Fruit fly (Drosophila melanogaster) whole organism, adult: ENCODE measurements around the gene CecA1.

ENCODE experiments used
- CG11617 ChIP-seq: fragments of 200-800 bp; sonication (Bioruptor generic); optimal IDR thresholded peaks from 2 replicates; lab custom pipeline; 2017; ENCODE audit warnings: mild to moderate bottlenecking, missing biosample characterization, missing genetic modification reagents, missing genetic modification characterization
- CG12768 ChIP-seq: fragments of 200-800 bp; sonication (Bioruptor generic); optimal IDR thresholded peaks from 2 replicates; lab custom pipeline; 2017; ENCODE audit warnings: missing biosample characterization, missing genetic modification characterization, mild to moderate bottlenecking, moderate library complexity, missing genetic modification reagents
- CG14711 ChIP-seq: fragments of 200-800 bp; sonication (Bioruptor generic); optimal IDR thresholded peaks from 2 replicates; lab custom pipeline; 2018; ENCODE audit warnings: missing biosample characterization, mild to moderate bottlenecking, missing genetic modification characterization, moderate library complexity
- CG1620 ChIP-seq: fragments of 200-800 bp; sonication (Bioruptor generic); optimal IDR thresholded peaks from 2 replicates; lab custom pipeline; 2016; ENCODE audit warnings: missing biosample characterization, missing genetic modification characterization
- CG33017 ChIP-seq: fragments of 200-800 bp; sonication (Bioruptor generic); optimal IDR thresholded peaks from 2 replicates; lab custom pipeline; 2018; ENCODE audit warnings: missing biosample characterization, mild to moderate bottlenecking, missing genetic modification characterization, moderate library complexity
- CG5204 ChIP-seq: fragments of 200-800 bp; sonication (Bioruptor generic); optimal IDR thresholded peaks from 2 replicates; lab custom pipeline; 2016; ENCODE audit warnings: missing biosample characterization, missing genetic modification characterization
- CG7045 ChIP-seq: fragments of 200-800 bp; sonication (Bioruptor generic); optimal IDR thresholded peaks from 2 replicates; lab custom pipeline; 2017; ENCODE audit warnings: missing biosample characterization, mild to moderate bottlenecking, missing genetic modification characterization
- CG7101 ChIP-seq: fragments of 200-800 bp; sonication (Bioruptor generic); optimal IDR thresholded peaks from 2 replicates; lab custom pipeline; 2018; ENCODE audit warnings: missing biosample characterization, mild to moderate bottlenecking, missing genetic modification characterization, moderate library complexity
- Clk ChIP-seq: fragments of 200-800 bp; sonication (Bioruptor generic); optimal IDR thresholded peaks from 2 replicates; lab custom pipeline; 2017; ENCODE audit warnings: missing biosample characterization, missing genetic modification characterization
- Crg-1 ChIP-seq: fragments of 200-800 bp; sonication (Bioruptor generic); optimal IDR thresholded peaks from 2 replicates; lab custom pipeline; 2016; ENCODE audit warnings: missing biosample characterization, missing genetic modification characterization
- Hr96 ChIP-seq: fragments of 200-800 bp; sonication (Bioruptor generic); optimal IDR thresholded peaks from 2 replicates; lab custom pipeline; 2016; ENCODE audit warnings: missing biosample characterization, missing genetic modification characterization
- Mnt ChIP-seq: fragments of 200-800 bp; sonication (Bioruptor generic); optimal IDR thresholded peaks from 2 replicates; lab custom pipeline; 2016; ENCODE audit warnings: missing biosample characterization, mild to moderate bottlenecking, missing genetic modification characterization
- bab1 ChIP-seq: fragments of 200-800 bp; sonication (Bioruptor generic); optimal IDR thresholded peaks from 3 replicates; lab custom pipeline; 2019; ENCODE audit warnings: missing biosample characterization, mild to moderate bottlenecking, missing genetic modification characterization, moderate library complexity
- cic ChIP-seq: fragments of 200-800 bp; sonication (Bioruptor generic); optimal IDR thresholded peaks from 2 replicates; lab custom pipeline; 2017; ENCODE audit warnings: missing biosample characterization, mild to moderate bottlenecking, missing genetic modification characterization, moderate library complexity
- cnc ChIP-seq, 2 experiments: fragments of >200 bp; optimal IDR thresholded peaks; 2 replicates each; lab custom pipeline; 2017
- kay ChIP-seq: fragments of 200-800 bp; sonication (Bioruptor generic); peaks from one replicate; lab custom pipeline; 2016; ENCODE audit warnings: missing biosample characterization, missing genetic modification characterization, borderline replicate concordance
- ovo ChIP-seq: fragments of 200-800 bp; sonication (Bioruptor generic); optimal IDR thresholded peaks from 2 replicates; lab custom pipeline; 2016; ENCODE audit warnings: missing biosample characterization, missing genetic modification characterization
- pad ChIP-seq: fragments of 200-800 bp; sonication (Bioruptor generic); optimal IDR thresholded peaks from 3 replicates; lab custom pipeline; 2017; ENCODE audit warnings: missing biosample characterization, missing genetic modification characterization, mild to moderate bottlenecking, moderate library complexity, missing genetic modification reagents
- tj ChIP-seq: fragments of 200-800 bp; sonication (Bioruptor generic); optimal IDR thresholded peaks from 3 replicates; lab custom pipeline; 2017; ENCODE audit warnings: missing biosample characterization, mild to moderate bottlenecking, missing genetic modification characterization, moderate library complexity
- toe ChIP-seq: fragments of 200-800 bp; sonication (Bioruptor generic); optimal IDR thresholded peaks from 2 replicates; lab custom pipeline; 2016; ENCODE audit warnings: missing biosample characterization, missing genetic modification characterization

The CecA1 gene

dm6 chr3R:30202898-30203103 lies 7.9 kb upstream of the CecA1 start, which contains the start of gene CG9743:
Gene CG9743, minus strand, starts transcription at chr3R:30202998.
- TF ChIP-seq toe (GFP tag; lab: Kevin White, UChicago), result no peak
- no peak for TF ChIP-seq CG11617

- TF ChIP-seq Hr96, result peak; percentile 94
- peak; percentile 82 for TF ChIP-seq CG33017 (tag; lab: Kevin White, UChicago)
- TF ChIP-seq cnc (optimal IDR thresholded peaks at IDR 0.05; lab: Kevin White, UChicago), result no peak
- TF ChIP-seq pad (GFP tag; lab: Kevin White, UChicago), result peak; percentile 66
- TF ChIP-seq CG7101 (tag; lab: Kevin White, UChicago), result peak; percentile 85
- TF ChIP-seq toe (GFP tag; lab: Kevin White, UChicago), result peak; percentile 91
- TF ChIP-seq kay, result peak; percentile 45
- peak; percentile 50 for TF ChIP-seq CG1620
- peak; percentile 90 for TF ChIP-seq CG7045 (GFP tag; lab: Kevin White, UChicago)
- peak; percentile 57 for TF ChIP-seq tj (GFP tag; lab: Kevin White, UChicago)
- TF ChIP-seq CG11617, result peak; percentile 91
- TF ChIP-seq Mnt, result peak; percentile 71
- TF ChIP-seq cic (GFP tag; lab: Kevin White, UChicago), result peak; percentile 69
- TF ChIP-seq ovo (GFP tag; lab: Kevin White, UChicago), result peak; percentile 34
- TF ChIP-seq CG14711 (tag; lab: Kevin White, UChicago), result peak; percentile 81
- peak; percentile 89 for TF ChIP-seq CG12768
- TF ChIP-seq Crg-1, result peak; percentile 58
- TF ChIP-seq CG5204 (GFP tag; lab: Kevin White, UChicago), result peak; percentile 87
- peak; percentile 76 for TF ChIP-seq bab1 (GFP tag; lab: Kevin White, UChicago)
- peak; percentile 84 for TF ChIP-seq Clk
Measured at dm6 chr3R:30203104-30203986, 7.3 kb upstream of the CecA1 start.

- TF ChIP-seq pad (GFP tag; lab: Kevin White, UChicago) (no peak), toe (GFP tag; lab: Kevin White, UChicago) (no peak), CG7045 (GFP tag; lab: Kevin White, UChicago) (no peak), Crg-1 (no peak), bab1 (GFP tag; lab: Kevin White, UChicago) (no peak), kay (no peak), Mnt (no peak), Hr96 (no peak), tj (GFP tag; lab: Kevin White, UChicago) (no peak), CG1620 (no peak), CG33017 (tag; lab: Kevin White, UChicago) (no peak), CG11617 (no peak)
Measured at dm6 chr3R:30204004-30204603, 6.6 kb upstream of the CecA1 start.

- TF ChIP-seq Hr96, result no peak
- TF ChIP-seq bab1 (GFP tag; lab: Kevin White, UChicago), result peak; percentile 67
- TF ChIP-seq CG14711 (tag; lab: Kevin White, UChicago), result no peak
- no peak for TF ChIP-seq tj (GFP tag; lab: Kevin White, UChicago)
- TF ChIP-seq Crg-1, result no peak
- no peak for TF ChIP-seq CG33017 (tag; lab: Kevin White, UChicago)
- peak; percentile 24 for TF ChIP-seq Mnt
- no peak for TF ChIP-seq cnc (optimal IDR thresholded peaks at IDR 0.05; lab: Kevin White, UChicago)
- no peak for TF ChIP-seq CG7101 (tag; lab: Kevin White, UChicago)
- TF ChIP-seq ovo (GFP tag; lab: Kevin White, UChicago), result no peak
- TF ChIP-seq CG7045 (GFP tag; lab: Kevin White, UChicago), result no peak
- TF ChIP-seq CG5204 (GFP tag; lab: Kevin White, UChicago), result no peak
- TF ChIP-seq pad (GFP tag; lab: Kevin White, UChicago), result no peak
Measured at dm6 chr3R:30205946-30206345, 4.7 kb upstream of the CecA1 start.

dm6 chr3R:30208011-30208410 lies 2.7 kb upstream of the CecA1 start:
- TF ChIP-seq pad (GFP tag; lab: Kevin White, UChicago) (no peak), Mnt (no peak), CG33017 (tag; lab: Kevin White, UChicago) (no peak), cic (GFP tag; lab: Kevin White, UChicago) (no peak), CG12768 (no peak), cnc (optimal IDR thresholded peaks at IDR 0.05; lab: Kevin White, UChicago) (no peak), CG14711 (tag; lab: Kevin White, UChicago) (no peak), Crg-1 (no peak), CG1620 (no peak), CG5204 (GFP tag; lab: Kevin White, UChicago) (no peak), Clk (no peak), kay (no peak), bab1 (GFP tag; lab: Kevin White, UChicago) (no peak), CG7045 (GFP tag; lab: Kevin White, UChicago) (no peak), toe (GFP tag; lab: Kevin White, UChicago) (no peak)

dm6 chr3R:30208766-30209484 lies 1.7 kb upstream of the CecA1 start, which contains the start of gene RpS7:
Gene RpS7, minus strand, starts transcription at chr3R:30209020.
- TF ChIP-seq pad (GFP tag; lab: Kevin White, UChicago) (peak; percentile 55), CG12768 (peak; percentile 64), cnc (optimal IDR thresholded peaks at IDR 0.05; lab: Kevin White, UChicago) (no peak), toe (GFP tag; lab: Kevin White, UChicago) (peak; percentile 74), tj (GFP tag; lab: Kevin White, UChicago) (peak; percentile 59), CG7045 (GFP tag; lab: Kevin White, UChicago) (peak; percentile 67), CG7101 (tag; lab: Kevin White, UChicago) (peak; percentile 75), CG1620 (peak; percentile 69), bab1 (GFP tag; lab: Kevin White, UChicago) (peak; percentile 84), CG14711 (tag; lab: Kevin White, UChicago) (peak; percentile 55), cic (GFP tag; lab: Kevin White, UChicago) (peak; percentile 51), Crg-1 (peak; percentile 45), Hr96 (peak; percentile 69), kay (peak; percentile 67), CG11617 (peak; percentile 88), Clk (peak; percentile 62), CG5204 (GFP tag; lab: Kevin White, UChicago) (peak; percentile 69), Mnt (peak; percentile 75), ovo (GFP tag; lab: Kevin White, UChicago) (peak; percentile 52), CG33017 (tag; lab: Kevin White, UChicago) (peak; percentile 69)
